Worm (Caenorhabditis elegans) whole organism, L3 larva: ENCODE measurements around the gene H11E01.2.
A peak's percentile ranks its signal among the peaks of the same experiment; 100 is the strongest.

ENCODE experiments used
- ceh-16 ChIP-seq: sonication (generic microtip); optimal IDR thresholded peaks from 2 replicates; lab custom pipeline; 2017; ENCODE audit warnings: missing biosample characterization, missing genetic modification characterization
- ceh-28 ChIP-seq: fragments of 150-350 bp; optimal IDR thresholded peaks from 2 replicates; lab custom pipeline; 2014; ENCODE audit warnings: missing biosample characterization, missing genetic modification reagents, missing genetic modification characterization
- ceh-82 ChIP-seq: fragments of 150-350 bp; optimal IDR thresholded peaks from 2 replicates; lab custom pipeline; 2014; ENCODE audit warnings: missing biosample characterization, missing genetic modification characterization
- ceh-9 ChIP-seq: sonication (generic microtip); optimal IDR thresholded peaks from 2 replicates; lab custom pipeline; 2018; ENCODE audit warnings: missing biosample characterization, missing genetic modification characterization
- daf-12 ChIP-seq: fragments of 150-350 bp; optimal IDR thresholded peaks from 2 replicates; lab custom pipeline; 2014; ENCODE audit warnings: missing biosample characterization, missing genetic modification reagents, missing genetic modification characterization
- elt-1 ChIP-seq: fragments of 150-350 bp; optimal IDR thresholded peaks from 2 replicates; lab custom pipeline; 2014; ENCODE audit warnings: missing biosample characterization, missing genetic modification characterization
- lin-15B ChIP-seq: fragments of 150-350 bp; optimal IDR thresholded peaks from 2 replicates; lab custom pipeline; 2014; ENCODE audit warnings: missing biosample characterization, missing genetic modification characterization
- mdl-1 ChIP-seq: fragments of 150-350 bp; optimal IDR thresholded peaks from 2 replicates; lab custom pipeline; 2014; ENCODE audit warnings: missing biosample characterization, missing genetic modification characterization
- nhr-12 ChIP-seq: fragments of 150-350 bp; optimal IDR thresholded peaks from 2 replicates; lab custom pipeline; 2014; ENCODE audit warnings: missing biosample characterization, missing genetic modification characterization
- nhr-67 ChIP-seq: fragments of 150-350 bp; optimal IDR thresholded peaks from 2 replicates; lab custom pipeline; 2014; ENCODE audit warnings: missing biosample characterization, missing genetic modification characterization
- nhr-76 ChIP-seq: fragments of 150-350 bp; sonication (generic microtip); optimal IDR thresholded peaks from 5 replicates; lab custom pipeline; 2014; ENCODE audit warnings: missing biosample characterization, missing genetic modification characterization
- skn-1 ChIP-seq: fragments of 150-350 bp; optimal IDR thresholded peaks from 2 replicates; lab custom pipeline; 2014; ENCODE audit warnings: missing biosample characterization, missing genetic modification characterization
- unc-39 ChIP-seq: sonication (generic microtip); optimal IDR thresholded peaks from 4 replicates; lab custom pipeline; 2017; ENCODE audit warnings: missing biosample characterization, missing genetic modification characterization
- unc-62 ChIP-seq: fragments of 150-350 bp; sonication (generic microtip); optimal IDR thresholded peaks from 4 replicates; lab custom pipeline; 2014; ENCODE audit warnings: missing biosample characterization, missing genetic modification reagents, missing genetic modification characterization
- zag-1 ChIP-seq: fragments of 150-350 bp; optimal IDR thresholded peaks from 2 replicates; lab custom pipeline; 2014; ENCODE audit warnings: missing biosample characterization, missing genetic modification characterization
- ztf-11 ChIP-seq: fragments of 150-350 bp; optimal IDR thresholded peaks from 2 replicates; lab custom pipeline; 2014; ENCODE audit warnings: missing biosample characterization, missing genetic modification characterization
- ztf-4 ChIP-seq: fragments of 150-350 bp; optimal IDR thresholded peaks from 2 replicates; lab custom pipeline; 2014; ENCODE audit warnings: missing biosample characterization, missing genetic modification characterization

The H11E01.2 gene

ce11 chrX:1664925-1665324, 44.1 kb downstream of the H11E01.2 start, which contains the start of gene R09H3.2:
Gene R09H3.2 (minus strand): TSS chrX:1665025.
- TF ChIP-seq ceh-16 (tag; lab: Kevin White, UChicago) (no peak), skn-1 (tag; lab: Kevin White, UChicago) (no peak), zag-1 (tag; lab: Kevin White, UChicago) (no peak)

- TF ChIP-seq ceh-28 (tag; lab: Kevin White, UChicago) (peak; percentile 19), unc-39 (no peak)
- TF ChIP-seq, all 47 proteins: peak for 1
These were observed 46.2 kb downstream of the H11E01.2 start for ce11 chrX:1667056-1667455.

- TF ChIP-seq nhr-76 (tag; lab: Kevin White, UChicago) (no peak), ztf-4 (tag; lab: Kevin White, UChicago) (no peak), unc-62 (no peak)
These were observed 47.9 kb downstream of the H11E01.2 start, which contains the start of gene R09H3.3 for ce11 chrX:1668748-1669147. Gene R09H3.3 (minus strand): TSS chrX:1668848.

- no peak for TF ChIP-seq nhr-12 (tag; lab: Kevin White, UChicago)
- no peak for TF ChIP-seq ztf-11
- TF ChIP-seq elt-1 (tag; lab: Kevin White, UChicago): no peak
- no peak for TF ChIP-seq nhr-67 (tag; lab: Kevin White, UChicago)
- no peak for TF ChIP-seq ceh-82 (tag; lab: Kevin White, UChicago)
- TF ChIP-seq ceh-9 (tag; lab: Kevin White, UChicago): no peak
- TF ChIP-seq lin-15B (tag; lab: Kevin White, UChicago): no peak
- TF ChIP-seq mdl-1 (tag; lab: Kevin White, UChicago): no peak
- no peak for TF ChIP-seq daf-12 (tag; lab: Kevin White, UChicago)
- no peak for TF ChIP-seq skn-1 (tag; lab: Kevin White, UChicago)
These were observed 53.2 kb downstream of the H11E01.2 start, which contains the start of gene tbx-31 for ce11 chrX:1674056-1674455. Gene tbx-31 (minus strand): TSS chrX:1674156.
